Fruit fly (Drosophila melanogaster) whole organism, prepupa: ENCODE results near the gene CG32219.

Source experiments
- Blimp-1 ChIP-seq: fragments of 200-800 bp; sonication (Bioruptor generic); optimal IDR thresholded peaks from 3 replicates; lab custom pipeline; 2017; ENCODE audit warnings: missing biosample characterization, missing genetic modification characterization, mild to moderate bottlenecking, moderate library complexity, missing genetic modification reagents
- CG10669 ChIP-seq: fragments of 200-800 bp; sonication (Bioruptor generic); optimal IDR thresholded peaks from 3 replicates; lab custom pipeline; 2018; ENCODE audit warnings: missing biosample characterization, mild to moderate bottlenecking, missing genetic modification characterization, moderate library complexity
- CG11294 ChIP-seq: fragments of 200-800 bp; sonication (Bioruptor generic); IDR thresholded peaks from 2 replicates; pipeline ENCODE4 v1.3.6; 2022; ENCODE audit warnings: missing biosample characterization, missing genetic modification characterization
- CG15336 ChIP-seq: fragments of 200-800 bp; sonication (Bioruptor generic); IDR thresholded peaks from 2 replicates; pipeline ENCODE4 v1.3.6; 2022; ENCODE audit warnings: missing biosample characterization, missing genetic modification characterization
- CG1621 ChIP-seq: fragments of 200-800 bp; sonication (Bioruptor generic); optimal IDR thresholded peaks from 3 replicates; lab custom pipeline; 2018; ENCODE audit warnings: missing biosample characterization, mild to moderate bottlenecking, missing genetic modification characterization
- CG16779 ChIP-seq: fragments of 200-800 bp; sonication (Bioruptor generic); optimal IDR thresholded peaks from 3 replicates; lab custom pipeline; 2017; ENCODE audit warnings: missing biosample characterization, mild to moderate bottlenecking, missing genetic modification characterization
- CG34406 ChIP-seq: fragments of 200-800 bp; sonication (Bioruptor generic); optimal IDR thresholded peaks from 3 replicates; lab custom pipeline; 2016; ENCODE audit warnings: missing biosample characterization, missing genetic modification characterization
- CG3919 ChIP-seq: fragments of 200-800 bp; sonication (Bioruptor generic); optimal IDR thresholded peaks from 3 replicates; lab custom pipeline; 2016; ENCODE audit warnings: missing biosample characterization, missing genetic modification characterization
- CG4318 ChIP-seq: fragments of 200-800 bp; sonication (Bioruptor generic); optimal IDR thresholded peaks from 3 replicates; lab custom pipeline; 2017; ENCODE audit warnings: missing biosample characterization, mild to moderate bottlenecking, missing genetic modification characterization
- CG6276 ChIP-seq: fragments of 200-800 bp; sonication (Bioruptor generic); optimal IDR thresholded peaks from 2 replicates; lab custom pipeline; 2017; ENCODE audit warnings: missing biosample characterization, mild to moderate bottlenecking, missing genetic modification characterization
- CG6792 ChIP-seq: fragments of 200-800 bp; sonication (Bioruptor generic); optimal IDR thresholded peaks from 3 replicates; lab custom pipeline; 2016; ENCODE audit warnings: missing biosample characterization, missing genetic modification characterization
- CG6854 ChIP-seq: fragments of 200-800 bp; sonication (Bioruptor generic); optimal IDR thresholded peaks from 2 replicates; lab custom pipeline; 2017; ENCODE audit warnings: missing biosample characterization, mild to moderate bottlenecking, missing genetic modification characterization
- CG7368 ChIP-seq: fragments of 200-800 bp; sonication (Bioruptor generic); optimal IDR thresholded peaks from 3 replicates; lab custom pipeline; 2016; ENCODE audit warnings: missing biosample characterization, missing genetic modification characterization
- CG8119 ChIP-seq: fragments of 200-800 bp; sonication (Bioruptor generic); IDR thresholded peaks from 3 replicates; pipeline ENCODE4 v1.3.6; 2022; ENCODE audit warnings: missing biosample characterization, missing genetic modification characterization
- CG8319 ChIP-seq: fragments of 200-800 bp; sonication (Bioruptor generic); optimal IDR thresholded peaks from 3 replicates; lab custom pipeline; 2016; ENCODE audit warnings: missing biosample characterization, missing genetic modification characterization
- CG8632 ChIP-seq: fragments of 200-800 bp; sonication (Bioruptor generic); optimal IDR thresholded peaks from 3 replicates; lab custom pipeline; 2016; ENCODE audit warnings: missing biosample characterization, missing genetic modification characterization
- Eip75B ChIP-seq: fragments of 200-800 bp; sonication (Bioruptor generic); optimal IDR thresholded peaks from 3 replicates; lab custom pipeline; 2016; ENCODE audit warnings: missing biosample characterization, missing genetic modification characterization
- Eip78C ChIP-seq: fragments of 200-800 bp; sonication (Bioruptor generic); peaks from one replicate; lab custom pipeline; 2016; ENCODE audit warnings: missing biosample characterization, missing genetic modification characterization
- Eip93F ChIP-seq: fragments of 200-800 bp; sonication (Bioruptor generic); optimal IDR thresholded peaks from 2 replicates; lab custom pipeline; 2016; ENCODE audit warnings: missing biosample characterization, mild to moderate bottlenecking, missing genetic modification characterization
- Ets21C ChIP-seq: fragments of 200-800 bp; sonication (Bioruptor generic); optimal IDR thresholded peaks from 3 replicates; lab custom pipeline; 2016; ENCODE audit warnings: missing biosample characterization, missing genetic modification characterization
- Gug ChIP-seq: fragments of 200-800 bp; sonication (Bioruptor generic); IDR thresholded peaks from 2 replicates; pipeline ENCODE4 v1.3.6; 2022; ENCODE audit warnings: missing biosample characterization, missing genetic modification characterization
- Hr38 ChIP-seq: sonication (Bioruptor generic); optimal IDR thresholded peaks from 2 replicates; lab custom pipeline; 2016; ENCODE audit warnings: missing biosample characterization, missing genetic modification characterization
- Hr39 ChIP-seq: fragments of 200-800 bp; sonication (Bioruptor generic); optimal IDR thresholded peaks from 2 replicates; lab custom pipeline; 2016; ENCODE audit warnings: missing biosample characterization, missing genetic modification characterization
- Hr4 ChIP-seq: fragments of 200-800 bp; sonication (Bioruptor generic); optimal IDR thresholded peaks from 3 replicates; lab custom pipeline; 2016; ENCODE audit warnings: missing biosample characterization, missing genetic modification characterization
- Lpt ChIP-seq: fragments of 200-800 bp; sonication (Bioruptor generic); optimal IDR thresholded peaks from 3 replicates; lab custom pipeline; 2016; ENCODE audit warnings: missing biosample characterization, missing genetic modification characterization
- Met ChIP-seq: fragments of 200-800 bp; sonication (Bioruptor generic); optimal IDR thresholded peaks from 3 replicates; lab custom pipeline; 2016; ENCODE audit warnings: missing biosample characterization, missing genetic modification characterization
- Smox ChIP-seq: fragments of 200-800 bp; sonication (Bioruptor generic); optimal IDR thresholded peaks from 3 replicates; lab custom pipeline; 2016; ENCODE audit warnings: missing biosample characterization, missing genetic modification characterization
- Sox102F ChIP-seq: fragments of 200-800 bp; sonication (Bioruptor generic); optimal IDR thresholded peaks from 2 replicates; lab custom pipeline; 2016; ENCODE audit warnings: missing biosample characterization, mild to moderate bottlenecking, missing genetic modification characterization
- Sox14 ChIP-seq: fragments of 200-800 bp; sonication (Bioruptor generic); optimal IDR thresholded peaks from 3 replicates; lab custom pipeline; 2016; ENCODE audit warnings: missing biosample characterization, missing genetic modification characterization
- Sox15 ChIP-seq: fragments of 200-800 bp; sonication (Bioruptor generic); optimal IDR thresholded peaks from 3 replicates; lab custom pipeline; 2016; ENCODE audit warnings: missing biosample characterization, missing genetic modification characterization
- acj6 ChIP-seq: fragments of 200-800 bp; sonication (Bioruptor generic); optimal IDR thresholded peaks from 3 replicates; lab custom pipeline; 2016; ENCODE audit warnings: missing biosample characterization, missing genetic modification characterization
- dac ChIP-seq: fragments of 200-800 bp; sonication (Bioruptor generic); optimal IDR thresholded peaks from 2 replicates; lab custom pipeline; 2017; ENCODE audit warnings: missing biosample characterization, mild to moderate bottlenecking, missing genetic modification characterization
- eg ChIP-seq: fragments of 200-800 bp; sonication (Bioruptor generic); IDR thresholded peaks from 3 replicates; pipeline ENCODE4 v1.3.6; 2022; ENCODE audit warnings: missing biosample characterization, missing genetic modification characterization
- esn ChIP-seq: fragments of 200-800 bp; sonication (Bioruptor generic); optimal IDR thresholded peaks from 2 replicates; lab custom pipeline; 2016; ENCODE audit warnings: missing biosample characterization, mild to moderate bottlenecking, missing genetic modification characterization, moderate library complexity
- fd59A ChIP-seq: fragments of 200-800 bp; sonication (Bioruptor generic); optimal IDR thresholded peaks from 2 replicates; lab custom pipeline; 2017; ENCODE audit warnings: missing biosample characterization, mild to moderate bottlenecking, missing genetic modification characterization, missing genetic modification reagents
- fd85E ChIP-seq: fragments of 200-800 bp; sonication (Bioruptor generic); optimal IDR thresholded peaks from 3 replicates; lab custom pipeline; 2016; ENCODE audit warnings: missing biosample characterization, missing genetic modification characterization
- fkh ChIP-seq: fragments of 200-800 bp; sonication (Bioruptor generic); optimal IDR thresholded peaks from 3 replicates; lab custom pipeline; 2017; ENCODE audit warnings: missing biosample characterization, mild to moderate bottlenecking, missing genetic modification characterization, moderate library complexity
- lz ChIP-seq: fragments of 200-800 bp; sonication (Bioruptor generic); optimal IDR thresholded peaks from 3 replicates; lab custom pipeline; 2016; ENCODE audit warnings: missing biosample characterization, missing genetic modification characterization
- net ChIP-seq: fragments of 200-800 bp; sonication (Bioruptor generic); optimal IDR thresholded peaks from 3 replicates; lab custom pipeline; 2016; ENCODE audit warnings: missing biosample characterization, missing genetic modification characterization
- pdm3 ChIP-seq: fragments of 200-800 bp; sonication (Bioruptor generic); optimal IDR thresholded peaks from 3 replicates; lab custom pipeline; 2016; ENCODE audit warnings: missing biosample characterization, missing genetic modification characterization
- salr ChIP-seq, 2 experiments: fragments of 200-800 bp; sonication (Bioruptor generic); optimal IDR thresholded peaks; 3 replicates each; lab custom pipeline; 2016 to 2018; ENCODE audit warnings: missing biosample characterization in 2 of 2, missing genetic modification characterization in 2 of 2, mild to moderate bottlenecking in 1 of 2
- spab ChIP-seq: fragments of 200-800 bp; sonication (Bioruptor generic); optimal IDR thresholded peaks from 2 replicates; lab custom pipeline; 2017; ENCODE audit warnings: missing biosample characterization, mild to moderate bottlenecking, missing genetic modification characterization, missing genetic modification reagents
- svp ChIP-seq: fragments of 200-800 bp; sonication (Bioruptor generic); peaks from one replicate; lab custom pipeline; 2016; ENCODE audit warnings: missing biosample characterization, missing genetic modification characterization
- vri ChIP-seq: fragments of 200-800 bp; sonication (Bioruptor generic); optimal IDR thresholded peaks from 3 replicates; lab custom pipeline; 2016; ENCODE audit warnings: missing biosample characterization, mild to moderate bottlenecking, missing genetic modification characterization

Gene CG32219

dm6 chr3L:19932917-19933316 is 18.0 kb downstream of the CG32219 start:
- TF ChIP-seq Sox15 (GFP tag; lab: Kevin White, UChicago) (no peak), Hr38 (GFP tag; lab: Kevin White, UChicago) (no peak), dac (GFP tag; lab: Kevin White, UChicago) (no peak), spab (GFP tag; lab: Kevin White, UChicago) (no peak), CG7368 (GFP tag; lab: Kevin White, UChicago) (peak; percentile 2), CG6792 (GFP tag; lab: Kevin White, UChicago) (no peak), CG6276 (GFP tag; lab: Kevin White, UChicago) (peak; percentile 5), fd85E (GFP tag; lab: Kevin White, UChicago) (no peak), salr (GFP tag; optimal IDR thresholded peaks at IDR 0.05; lab: Kevin White, UChicago) (no peak), CG6854 (no peak), Sox14 (GFP tag; lab: Kevin White, UChicago) (no peak), Eip93F (GFP tag; lab: Kevin White, UChicago) (no peak), Hr39 (GFP tag; lab: Kevin White, UChicago) (no peak), CG8319 (GFP tag; lab: Kevin White, UChicago) (no peak), Smox (GFP tag; lab: Kevin White, UChicago) (peak; percentile 10), CG1621 (tag; lab: Kevin White, UChicago) (no peak), CG3919 (GFP tag; lab: Kevin White, UChicago) (no peak), Eip78C (GFP tag; lab: Kevin White, UChicago) (peak; percentile 66), CG34406 (GFP tag; lab: Kevin White, UChicago) (no peak), Hr4 (GFP tag; lab: Kevin White, UChicago) (no peak), svp (GFP tag; lab: Kevin White, UChicago) (peak; percentile 45), Blimp-1 (GFP tag; lab: Kevin White, UChicago) (no peak), Gug (GFP tag; lab: Robert Waterston, UW) (no peak), Eip75B (GFP tag; lab: Kevin White, UChicago) (no peak), eg (GFP tag; lab: Robert Waterston, UW) (no peak; the same call in 2 of the 3 replicates), Sox102F (GFP tag; lab: Kevin White, UChicago) (peak; percentile 9), Lpt (GFP tag; lab: Kevin White, UChicago) (no peak), esn (GFP tag; lab: Kevin White, UChicago) (peak; percentile 30), pdm3 (no peak), CG4318 (GFP tag; lab: Kevin White, UChicago) (no peak), net (GFP tag; lab: Kevin White, UChicago) (peak; percentile 21), Ets21C (GFP tag; lab: Kevin White, UChicago) (no peak), CG8632 (GFP tag; lab: Kevin White, UChicago) (no peak), lz (GFP tag; lab: Kevin White, UChicago) (no peak), acj6 (GFP tag; lab: Kevin White, UChicago) (no peak), Met (GFP tag; lab: Kevin White, UChicago) (peak; percentile 34), CG15336 (GFP tag; lab: Robert Waterston, UW) (peak; percentile 51), CG11294 (no peak; the same call in 1 of the 2 replicates), CG16779 (tag; lab: Kevin White, UChicago) (no peak), fkh (GFP tag; lab: Kevin White, UChicago) (peak; percentile 86), fd59A (no peak), CG10669 (GFP tag; lab: Kevin White, UChicago) (no peak), CG8119 (GFP tag; lab: Robert Waterston, UW) (no peak), vri (GFP tag; lab: Kevin White, UChicago) (peak; percentile 20)
